Worm (Caenorhabditis elegans): ENCODE results near the gene txt-5.

The txt-5 gene

DNA sequence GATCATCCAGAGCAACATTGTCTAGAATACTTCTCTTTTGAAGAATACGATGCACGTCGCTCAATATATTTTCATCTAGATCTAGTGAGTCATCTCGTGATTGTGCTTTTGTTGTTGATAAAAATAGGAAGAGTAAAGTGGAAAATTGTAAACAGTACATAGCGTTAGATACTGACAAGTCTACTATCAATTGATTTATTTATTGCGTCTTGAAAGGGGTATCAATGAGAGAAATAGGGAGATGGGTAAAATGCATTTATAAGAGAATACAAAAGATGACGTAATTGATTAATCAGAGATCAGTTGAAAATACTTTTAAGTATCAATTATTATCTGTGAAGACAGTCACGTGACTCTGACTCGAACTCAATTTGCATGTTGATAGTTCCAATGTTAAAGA, at the start of gene txt-5:
txt-5 (minus strand) TSS at position 224 of the 400 bp plus-strand sequence.
- TF ChIP-seq elt-2 (tag; optimal IDR thresholded peaks at IDR 0.05) (no peak), ztf-4 (tag; optimal IDR thresholded peaks at IDR 0.05) (no peak), lsy-12 (tag; optimal IDR thresholded peaks at IDR 0.05) (no peak), nhr-76 (tag; optimal IDR thresholded peaks at IDR 0.05) (no peak), nhr-23 (tag; optimal IDR thresholded peaks at IDR 0.05) (peak; percentile 71), elt-3 (tag; optimal IDR thresholded peaks at IDR 0.05) (peak in 2 of 3 experiments; percentile 29 to 50), jun-1 (tag; optimal IDR thresholded peaks at IDR 0.05) (no peak), ceh-28 (tag; optimal IDR thresholded peaks at IDR 0.05) (no peak), lin-15B (tag; optimal IDR thresholded peaks at IDR 0.05) (no peak)

- TF ChIP-seq egl-27 (tag; optimal IDR thresholded peaks at IDR 0.05) (no peak), lsy-12 (tag; optimal IDR thresholded peaks at IDR 0.05) (no peak), lin-39 (tag; optimal IDR thresholded peaks at IDR 0.05) (peak; percentile 12), skn-1 (tag; optimal IDR thresholded peaks at IDR 0.05) (no peak), mml-1 (tag; optimal IDR thresholded peaks at IDR 0.05) (no peak)
These were observed 47.5 kb upstream of the txt-5 start for ce11 chrV:7884441-7884840.

DNA sequence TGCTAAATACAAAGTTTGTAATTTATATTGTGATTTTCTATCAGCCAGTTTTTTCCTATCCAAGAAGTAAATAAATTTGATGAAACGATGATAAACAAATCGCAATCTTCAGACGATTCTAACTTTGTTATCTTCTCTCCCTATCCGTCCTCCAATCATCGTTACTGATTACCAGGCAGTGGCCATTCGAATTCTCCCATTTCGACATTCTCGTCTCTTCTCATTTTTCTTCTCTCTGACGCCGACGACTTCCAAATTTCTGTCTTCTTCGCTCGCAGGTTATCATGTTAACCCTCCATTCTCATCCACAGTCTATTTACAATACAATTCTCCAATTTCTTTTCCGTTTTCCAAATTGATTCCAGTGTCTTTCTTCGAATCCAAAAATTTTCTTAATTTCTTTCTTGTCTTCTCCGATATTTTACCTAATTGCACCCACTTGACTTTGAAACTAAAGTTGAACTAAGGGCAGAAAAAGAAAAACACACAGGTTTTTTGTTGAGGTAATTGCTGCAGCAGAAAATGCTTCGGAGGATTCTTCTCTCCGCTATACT, 41.6 kb upstream of the txt-5 start, which contains the start of gene F40A3.2:
F40A3.2 (plus strand) TSS at position 504 of the 554 bp plus-strand sequence.
- TF ChIP-seq ama-1 (optimal IDR thresholded peaks at IDR 0.05) (peak; percentile 27), unc-39 (tag; optimal IDR thresholded peaks at IDR 0.05) (no peak)

DNA sequence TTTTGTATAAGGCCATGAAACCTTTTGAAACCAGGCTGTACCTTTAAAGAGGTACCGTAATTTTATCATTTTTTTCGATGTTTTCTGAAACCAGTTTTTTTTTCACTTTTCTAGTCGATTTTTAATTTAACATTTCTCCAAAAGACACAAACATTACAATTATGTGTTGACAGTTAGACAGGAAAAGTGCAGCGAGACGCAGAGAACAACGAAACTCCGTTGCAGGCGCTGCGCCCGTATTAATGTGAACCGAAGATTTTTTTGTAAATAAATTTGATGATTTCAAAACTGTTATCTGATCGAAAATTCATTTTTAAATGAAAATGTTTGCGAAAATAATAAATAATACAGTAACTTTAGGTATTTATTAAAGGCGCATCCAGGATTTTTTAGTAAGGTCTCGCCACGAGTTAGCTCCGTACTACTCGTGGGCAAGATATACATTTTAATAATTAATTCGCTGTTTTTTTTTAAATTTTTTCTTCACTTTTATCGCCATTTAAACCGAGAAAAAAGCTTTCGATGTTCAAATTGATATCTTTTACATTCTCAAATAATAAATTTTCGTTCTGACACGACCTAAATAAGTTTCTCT, 40.0 kb upstream of the txt-5 start, which contains the start of gene F40A3.3:
F40A3.3 (plus strand) TSS at position 564 of the 595 bp plus-strand sequence.
- TF ChIP-seq pha-4 (tag; optimal IDR thresholded peaks at IDR 0.05) (peak; percentile 70), nhr-67 (tag; optimal IDR thresholded peaks at IDR 0.05) (no peak), nfya-1 (tag; optimal IDR thresholded peaks at IDR 0.05; ENCODE audit: insufficient read depth) (peak; percentile 25), ceh-82 (tag; optimal IDR thresholded peaks at IDR 0.05) (no peak), sea-2 (GFP tag; optimal IDR thresholded peaks at IDR 0.05) (no peak), nhr-25 (tag; optimal IDR thresholded peaks at IDR 0.05) (no peak), elt-2 (tag; optimal IDR thresholded peaks at IDR 0.05) (peak; percentile 17)

DNA sequence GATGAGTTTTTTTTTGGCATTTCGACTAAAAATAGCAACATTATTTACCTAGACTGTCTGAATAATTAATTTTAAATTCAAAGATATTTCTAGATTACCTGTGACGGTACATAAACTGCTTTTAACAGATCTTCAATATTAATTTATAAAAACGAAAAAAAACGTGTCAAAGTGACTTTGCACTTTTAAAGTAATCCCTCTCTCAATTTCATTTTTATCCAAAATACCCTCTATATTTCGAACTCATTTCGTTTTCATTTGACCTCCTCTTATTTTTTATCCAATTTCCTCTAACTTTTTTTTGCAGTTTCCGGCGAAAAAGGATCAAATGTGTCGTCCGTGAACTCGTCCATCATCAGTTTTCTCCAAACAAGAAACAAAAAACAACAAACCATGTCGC, 38.5 kb upstream of the txt-5 start, which contains the start of gene F40A3.4:
F40A3.4 (plus strand) TSS at position 301 of the 400 bp plus-strand sequence.
- no peak for TF ChIP-seq lsy-12 (tag; optimal IDR thresholded peaks at IDR 0.05)
- no peak for TF ChIP-seq egl-5 (tag; optimal IDR thresholded peaks at IDR 0.05)
- no peak for TF ChIP-seq lin-39 (tag; optimal IDR thresholded peaks at IDR 0.05)
- no peak for TF ChIP-seq elt-2 (tag; optimal IDR thresholded peaks at IDR 0.05)
- no peak for TF ChIP-seq nhr-12 (tag; optimal IDR thresholded peaks at IDR 0.05)
- TF ChIP-seq ZK546.5 (tag; optimal IDR thresholded peaks at IDR 0.05), result no peak
- no peak for TF ChIP-seq daf-12 (tag; optimal IDR thresholded peaks at IDR 0.05)
- no peak for TF ChIP-seq skn-1 (tag; optimal IDR thresholded peaks at IDR 0.05)
- TF ChIP-seq mdl-1 (tag; optimal IDR thresholded peaks at IDR 0.05), result no peak
- TF ChIP-seq pha-4 (tag; optimal IDR thresholded peaks at IDR 0.05), result no peak
- TF ChIP-seq unc-39 (tag; optimal IDR thresholded peaks at IDR 0.05), result no peak
- TF ChIP-seq ceh-16 (tag; optimal IDR thresholded peaks at IDR 0.05), result no peak
- no peak for TF ChIP-seq fkh-10 (GFP tag; optimal IDR thresholded peaks at IDR 0.05)

DNA sequence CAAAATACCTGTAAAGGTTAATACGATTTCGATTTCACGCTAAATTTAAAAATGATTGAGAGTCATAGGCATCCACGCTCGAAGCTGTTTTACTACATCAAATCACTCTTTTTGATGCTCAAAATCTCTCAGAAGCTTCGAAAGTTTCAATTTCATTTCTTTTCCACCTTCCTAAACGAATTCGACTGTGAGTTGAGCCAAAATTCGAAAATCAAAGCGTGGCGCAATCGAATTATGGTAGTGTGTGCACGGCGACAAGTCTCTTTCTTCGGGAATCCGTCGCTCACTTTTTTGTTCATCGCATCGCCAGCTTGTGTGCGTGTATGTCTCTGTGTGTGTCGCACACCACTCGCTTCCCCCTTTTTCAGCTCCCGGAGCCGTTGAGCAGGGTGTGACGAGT, 36.0 kb upstream of the txt-5 start:
- TF ChIP-seq tbx-2 (tag; optimal IDR thresholded peaks at IDR 0.05), result no peak
- peak; percentile 58 for TF ChIP-seq fkh-10 (GFP tag; optimal IDR thresholded peaks at IDR 0.05)

- TF ChIP-seq elt-3 (tag; optimal IDR thresholded peaks at IDR 0.05) (no peak), skn-1 (tag; optimal IDR thresholded peaks at IDR 0.05) (no peak), nhr-23 (tag; optimal IDR thresholded peaks at IDR 0.05) (peak; percentile 4), nhr-237 (tag; optimal IDR thresholded peaks at IDR 0.05) (no peak)
These were observed 33.8 kb upstream of the txt-5 start, which contains the start of gene nipi-4 for ce11 chrV:7870707-7871106. Gene nipi-4, minus strand, starts transcription at chrV:7870807.

All from whole organism, L3 larva.